Fruit fly (Drosophila melanogaster): ENCODE results near the gene CG32170.

dm6 chr3L:16853533-16854386, 23.3 kb upstream of the CG32170 start, which contains the start of gene sina:
- TF ChIP-seq h (optimal IDR thresholded peaks at IDR 0.05) (no peak), ttk (optimal IDR thresholded peaks at IDR 0.05) (no peak), insv (optimal IDR thresholded peaks at IDR 0.05) (no peak)

Measured in Kc167 (cell line).